Fruit fly (Drosophila melanogaster) whole organism, embryonic: ENCODE measurements around the gene Creld.
A peak's percentile ranks its signal among the peaks of the same experiment; 100 is the strongest.

Source experiments
- Abd-B ChIP-seq: fragments of 200-800 bp; sonication (Bioruptor generic); optimal IDR thresholded peaks from 2 replicates; lab custom pipeline; 2018; ENCODE audit warnings: missing biosample characterization, mild to moderate bottlenecking, missing genetic modification characterization, moderate library complexity
- Atf6 ChIP-seq: fragments of 200-800 bp; sonication (Bioruptor generic); IDR thresholded peaks from 2 replicates; pipeline ENCODE4 v1.3.6; 2022; ENCODE audit warnings: missing biosample characterization, missing genetic modification characterization
- CG1024 ChIP-seq: fragments of 200-800 bp; sonication (Bioruptor generic); IDR thresholded peaks from 2 replicates; pipeline ENCODE4 v1.3.6; 2022; ENCODE audit warnings: missing biosample characterization, missing genetic modification characterization
- CG10366 ChIP-seq: fragments of 200-800 bp; sonication (Bioruptor generic); IDR thresholded peaks from 2 replicates; pipeline ENCODE4 v1.3.6; 2022; ENCODE audit warnings: missing biosample characterization, missing genetic modification characterization
- CG12236 ChIP-seq: fragments of 200-800 bp; sonication (Bioruptor generic); optimal IDR thresholded peaks from 2 replicates; lab custom pipeline; 2016; ENCODE audit warnings: missing biosample characterization, missing genetic modification characterization
- CG13894 ChIP-seq: fragments of 200-800 bp; sonication (Bioruptor generic); optimal IDR thresholded peaks from 3 replicates; lab custom pipeline; 2018; ENCODE audit warnings: missing biosample characterization, mild to moderate bottlenecking, missing genetic modification characterization, moderate library complexity
- CG14014 ChIP-seq: fragments of 200-800 bp; sonication (Bioruptor generic); IDR thresholded peaks from 2 replicates; pipeline ENCODE4 v1.3.6; 2022; ENCODE audit warnings: missing biosample characterization, missing genetic modification characterization
- CG17385 ChIP-seq: fragments of 200-800 bp; sonication (Bioruptor generic); optimal IDR thresholded peaks from 3 replicates; lab custom pipeline; 2018; ENCODE audit warnings: missing biosample characterization, mild to moderate bottlenecking, missing genetic modification characterization
- CG17568 ChIP-seq: fragments of 200-800 bp; sonication (Bioruptor generic); optimal IDR thresholded peaks from 2 replicates; lab custom pipeline; 2018; ENCODE audit warnings: missing biosample characterization, mild to moderate bottlenecking, missing genetic modification characterization, moderate library complexity
- CG18011 ChIP-seq: fragments of 200-800 bp; sonication (Bioruptor generic); optimal IDR thresholded peaks from 2 replicates; lab custom pipeline; 2017; ENCODE audit warnings: missing biosample characterization, missing genetic modification characterization, mild to moderate bottlenecking, moderate library complexity, missing genotype
- CG18476 ChIP-seq: fragments of 200-800 bp; sonication (Bioruptor generic); optimal IDR thresholded peaks from 2 replicates; lab custom pipeline; 2016; ENCODE audit warnings: missing biosample characterization, mild to moderate bottlenecking, missing genetic modification characterization
- CG2120 ChIP-seq: fragments of 200-800 bp; sonication (Bioruptor generic); optimal IDR thresholded peaks from 3 replicates; lab custom pipeline; 2016; ENCODE audit warnings: missing biosample characterization, missing genetic modification characterization
- CG2889 ChIP-seq: fragments of 200-800 bp; sonication (Bioruptor generic); IDR thresholded peaks from 3 replicates; pipeline ENCODE4 v1.3.6; 2022; ENCODE audit warnings: missing biosample characterization, missing genetic modification characterization
- CG3726 ChIP-seq: fragments of 200-800 bp; sonication (Bioruptor generic); IDR thresholded peaks from 3 replicates; pipeline ENCODE4, ENCODE4 v1.3.6; 2022; ENCODE audit warnings: missing biosample characterization, missing genetic modification characterization
- CG4707 ChIP-seq: fragments of 200-800 bp; sonication (Bioruptor generic); optimal IDR thresholded peaks from 2 replicates; lab custom pipeline; 2018; ENCODE audit warnings: missing biosample characterization, mild to moderate bottlenecking, missing genetic modification characterization, moderate library complexity
- CG4854 ChIP-seq: fragments of 200-800 bp; sonication (Bioruptor generic); optimal IDR thresholded peaks from 2 replicates; lab custom pipeline; 2016; ENCODE audit warnings: missing biosample characterization, missing genetic modification characterization, inconsistent platforms
- CG8290 ChIP-seq, 3 experiments: fragments of 200-800 bp; sonication (Bioruptor generic); optimal IDR thresholded peaks; 2 replicates each; lab custom pipeline; 2016 to 2019; ENCODE audit warnings: missing biosample characterization in 3 of 3, missing genetic modification characterization in 3 of 3, mild to moderate bottlenecking in 2 of 3, moderate library complexity in 1 of 3
- CG8765 ChIP-seq: fragments of 200-800 bp; sonication (Bioruptor generic); IDR thresholded peaks from 2 replicates; pipeline ENCODE4 v1.3.6; 2022; ENCODE audit warnings: missing biosample characterization, missing genetic modification characterization
- D ChIP-seq, 2 experiments: fragments of 200-800 bp in 1 of 2; fragments of >200 bp in 1 of 2; sonication (Bioruptor generic) in 1 of 2; optimal IDR thresholded peaks; 2 replicates in 1 of 2; 3 replicates in 1 of 2; lab custom pipeline; 2017; ENCODE audit warnings: mild to moderate bottlenecking in 1 of 2, missing biosample characterization in 1 of 2, missing genetic modification characterization in 1 of 2, missing genetic modification reagents in 1 of 2
- Hr51 ChIP-seq, 2 experiments: fragments of 200-800 bp; sonication (Bioruptor generic); optimal IDR thresholded peaks; 2 replicates in 1 of 2; 3 replicates in 1 of 2; lab custom pipeline; 2016 to 2018; ENCODE audit warnings: missing biosample characterization in 2 of 2, missing genetic modification characterization in 2 of 2, mild to moderate bottlenecking in 1 of 2, moderate library complexity in 1 of 2
- Lim3 ChIP-seq: fragments of 200-800 bp; sonication (Bioruptor generic); IDR thresholded peaks from 2 replicates; pipeline ENCODE4 v1.3.6; 2022; ENCODE audit warnings: missing biosample characterization, missing genetic modification characterization
- NC2α ChIP-seq: fragments of 200-800 bp; sonication (Bioruptor generic); optimal IDR thresholded peaks from 2 replicates; lab custom pipeline; 2016; ENCODE audit warnings: missing biosample characterization, missing genetic modification characterization
- Usf ChIP-seq: fragments of 200-800 bp; sonication (Bioruptor generic); optimal IDR thresholded peaks from 2 replicates; lab custom pipeline; 2017; ENCODE audit warnings: missing genotype, missing biosample characterization, missing genetic modification characterization
- Vsx1 ChIP-seq: fragments of 200-800 bp; sonication (Bioruptor generic); optimal IDR thresholded peaks from 2 replicates; lab custom pipeline; 2017; ENCODE audit warnings: missing biosample characterization, mild to moderate bottlenecking, missing genetic modification characterization, missing genetic modification reagents
- YL-1 ChIP-seq: fragments of 200-800 bp; sonication (Bioruptor generic); optimal IDR thresholded peaks from 3 replicates; lab custom pipeline; 2017; ENCODE audit warnings: missing biosample characterization, mild to moderate bottlenecking, missing genetic modification characterization
- abd-A ChIP-seq: fragments of 200-800 bp; sonication (Bioruptor generic); optimal IDR thresholded peaks from 3 replicates; lab custom pipeline; 2019; ENCODE audit warnings: missing biosample characterization, mild to moderate bottlenecking, missing genetic modification characterization, moderate library complexity
- ara ChIP-seq: fragments of 200-800 bp; sonication (Bioruptor generic); IDR thresholded peaks from 2 replicates; pipeline ENCODE4 v1.3.6; 2022; ENCODE audit warnings: missing biosample characterization, missing genetic modification characterization
- bsh ChIP-seq, 2 experiments: fragments of 200-800 bp; sonication (Bioruptor generic); optimal IDR thresholded peaks; 2 replicates each; lab custom pipeline; 2017 to 2018; ENCODE audit warnings: mild to moderate bottlenecking in 2 of 2, missing biosample characterization in 2 of 2, missing genetic modification characterization in 2 of 2, moderate library complexity in 1 of 2
- crp ChIP-seq, 2 experiments: fragments of 200-800 bp; sonication (Bioruptor generic); optimal IDR thresholded peaks; 2 replicates in 1 of 2; 3 replicates in 1 of 2; lab custom pipeline; 2017; ENCODE audit warnings: missing biosample characterization in 2 of 2, missing genetic modification characterization in 2 of 2, mild to moderate bottlenecking in 1 of 2, moderate library complexity in 1 of 2
- cwo ChIP-seq: fragments of 200-800 bp; sonication (Bioruptor generic); optimal IDR thresholded peaks from 3 replicates; lab custom pipeline; 2017; ENCODE audit warnings: missing biosample characterization, missing genetic modification characterization, mild to moderate bottlenecking, moderate library complexity, missing genetic modification reagents
- da ChIP-seq: fragments of 200-800 bp; sonication (Bioruptor generic); optimal IDR thresholded peaks from 2 replicates; lab custom pipeline; 2016; ENCODE audit warnings: missing biosample characterization, missing genetic modification characterization
- disco-r ChIP-seq: fragments of 200-800 bp; sonication (Bioruptor generic); optimal IDR thresholded peaks from 2 replicates; lab custom pipeline; 2016; ENCODE audit warnings: missing biosample characterization, missing genetic modification characterization
- eve ChIP-seq, 2 experiments: fragments of >200 bp; optimal IDR thresholded peaks; 2 replicates each; lab custom pipeline; 2017; ENCODE audit warnings: missing biosample characterization in 2 of 2, missing genetic modification characterization in 2 of 2
- ftz-f1 ChIP-seq: fragments of 200-800 bp; sonication (Bioruptor generic); optimal IDR thresholded peaks from 2 replicates; lab custom pipeline; 2016; ENCODE audit warnings: missing biosample characterization, missing genetic modification characterization
- jumu ChIP-seq: fragments of 200-800 bp; sonication (Bioruptor generic); optimal IDR thresholded peaks from 3 replicates; lab custom pipeline; 2016; ENCODE audit warnings: missing biosample characterization, missing genetic modification characterization
- kni ChIP-seq: fragments of 200-800 bp; sonication (Bioruptor generic); optimal IDR thresholded peaks from 3 replicates; lab custom pipeline; 2017; ENCODE audit warnings: mild to moderate bottlenecking, missing biosample characterization, missing genetic modification reagents, missing genetic modification characterization
- lola ChIP-seq, 3 experiments: fragments of >200 bp in 2 of 3; fragments of 200-800 bp in 1 of 3; sonication (Bioruptor generic) in 1 of 3; optimal IDR thresholded peaks; 2 replicates each; lab custom pipeline; 2017 to 2019; ENCODE audit warnings: missing biosample characterization in 3 of 3, missing genetic modification characterization in 3 of 3, mild to moderate bottlenecking in 1 of 3, moderate library complexity in 1 of 3
- pan ChIP-seq, 4 experiments: fragments of >200 bp in 3 of 4; fragments of 200-800 bp in 1 of 4; sonication (Bioruptor generic) in 1 of 4; optimal IDR thresholded peaks in 3 of 4; IDR thresholded peaks in 1 of 4; 2 replicates each; pipeline versions ENCODE4 v1.3.6 to Lab custom; 2017 to 2022; ENCODE audit warnings: missing biosample characterization in 2 of 4, missing genetic modification characterization in 2 of 4, mixed read lengths in 1 of 4
- pb ChIP-seq: fragments of 200-800 bp; sonication (Bioruptor generic); optimal IDR thresholded peaks from 3 replicates; lab custom pipeline; 2016; ENCODE audit warnings: missing biosample characterization, missing genetic modification characterization
- pfk ChIP-seq: fragments of 200-800 bp; sonication (Bioruptor generic); optimal IDR thresholded peaks from 2 replicates; lab custom pipeline; 2018; ENCODE audit warnings: missing biosample characterization, mild to moderate bottlenecking, missing genetic modification characterization, moderate library complexity
- pnt ChIP-seq: fragments of 200-800 bp; sonication (Bioruptor generic); optimal IDR thresholded peaks from 3 replicates; lab custom pipeline; 2016; ENCODE audit warnings: missing biosample characterization, missing genetic modification characterization
- ro ChIP-seq: fragments of 200-800 bp; sonication (Bioruptor generic); IDR thresholded peaks from 2 replicates; pipeline ENCODE4 v1.3.6; 2022; ENCODE audit warnings: missing biosample characterization, missing genetic modification characterization
- row ChIP-seq: fragments of 200-800 bp; sonication (Bioruptor generic); IDR thresholded peaks from 3 replicates; pipeline ENCODE4 v1.3.6; 2022; ENCODE audit warnings: missing biosample characterization, missing genetic modification characterization
- sqz ChIP-seq: fragments of 200-800 bp; sonication (Bioruptor generic); optimal IDR thresholded peaks from 3 replicates; lab custom pipeline; 2018; ENCODE audit warnings: missing biosample characterization, mild to moderate bottlenecking, missing genetic modification characterization
- twi ChIP-seq: fragments of 200-800 bp; optimal IDR thresholded peaks from 2 replicates; lab custom pipeline; 2019; ENCODE audit warnings: missing biosample characterization, mild to moderate bottlenecking, missing genetic modification characterization, moderate library complexity

Creld gene

dm6 chr2L:72752-73435, 29.3 kb upstream of the Creld start (continued):
- no peak for TF ChIP-seq CG1024 (GFP tag; lab: Robert Waterston, UW)
- peak; percentile 94 for TF ChIP-seq CG10366 (GFP tag; lab: Robert Waterston, UW)
- TF ChIP-seq jumu (GFP tag; lab: Kevin White, UChicago), result no peak
- TF ChIP-seq YL-1 (GFP tag; lab: Kevin White, UChicago), result no peak
- TF ChIP-seq CG3726 (GFP tag; lab: Robert Waterston, UW), result no peak
- no peak for TF ChIP-seq pnt (GFP tag; lab: Kevin White, UChicago)
- TF ChIP-seq Usf (GFP tag; lab: Kevin White, UChicago), result no peak
- TF ChIP-seq CG17385, result no peak
- TF ChIP-seq lola (GFP tag; optimal IDR thresholded peaks at IDR 0.05; lab: Kevin White, UChicago), result no peak
- peak; percentile 91 for TF ChIP-seq CG8290 (GFP tag; optimal IDR thresholded peaks at IDR 0.05; lab: Kevin White, UChicago)
- peak in 1 of 2 experiments; percentile 79 for TF ChIP-seq CG8290 (tag; optimal IDR thresholded peaks at IDR 0.05; lab: Kevin White, UChicago)
- no peak for TF ChIP-seq disco-r (GFP tag; lab: Kevin White, UChicago)
- TF ChIP-seq pb (GFP tag; lab: Kevin White, UChicago), result peak; percentile 12
- no peak for TF ChIP-seq CG4707 (GFP tag; lab: Kevin White, UChicago)
- no peak for TF ChIP-seq CG17568 (GFP tag; lab: Kevin White, UChicago)
- no peak for TF ChIP-seq CG8765 (GFP tag; lab: Robert Waterston, UW)
- peak in 1 of 2 experiments; percentile 6 for TF ChIP-seq Hr51 (GFP tag; optimal IDR thresholded peaks at IDR 0.05; lab: Kevin White, UChicago)

dm6 chr2L:73760-74388, 28.3 kb upstream of the Creld start:
- TF ChIP-seq abd-A (tag; lab: Kevin White, UChicago) (peak; percentile 18), CG13894 (peak; percentile 59), CG18011 (GFP tag; lab: Kevin White, UChicago) (no peak), sqz (GFP tag; lab: Kevin White, UChicago) (no peak), Lim3 (GFP tag; lab: Robert Waterston, UW) (no peak), Abd-B (GFP tag; lab: Kevin White, UChicago) (no peak), CG4854 (no peak), ara (GFP tag; lab: Robert Waterston, UW) (no peak), pan (optimal IDR thresholded peaks at IDR 0.05; lab: Kevin White, UChicago) (no peak), pan (GFP tag; optimal IDR thresholded peaks at IDR 0.05 in 1 of 2, IDR thresholded peaks at IDR 0.05 in 1 of 2) (no peak), crp (GFP tag; optimal IDR thresholded peaks at IDR 0.05; lab: Kevin White, UChicago) (peak in 1 of 2 experiments; percentile 54), CG18476 (GFP tag; lab: Kevin White, UChicago) (no peak), cwo (GFP tag; lab: Kevin White, UChicago) (peak; percentile 9), bsh (GFP tag; optimal IDR thresholded peaks at IDR 0.05; lab: Kevin White, UChicago) (no peak), row (GFP tag; lab: Robert Waterston, UW) (no peak), CG2120 (GFP tag; lab: Kevin White, UChicago) (peak; percentile 18), CG2889 (GFP tag; lab: Robert Waterston, UW) (no peak), twi (tag; lab: Kevin White, UChicago) (no peak), CG14014 (GFP tag; lab: Robert Waterston, UW) (no peak), kni (GFP tag; lab: Kevin White, UChicago) (no peak), D (optimal IDR thresholded peaks at IDR 0.05; lab: Kevin White, UChicago) (no peak), D (GFP tag; optimal IDR thresholded peaks at IDR 0.05; lab: Kevin White, UChicago) (no peak), da (GFP tag; lab: Kevin White, UChicago) (no peak), ftz-f1 (GFP tag; lab: Kevin White, UChicago) (no peak), CG12236 (GFP tag; lab: Kevin White, UChicago) (no peak), Atf6 (GFP tag; lab: Robert Waterston, UW) (no peak), eve (GFP tag; optimal IDR thresholded peaks at IDR 0.05; lab: Kevin White, UChicago) (peak in 1 of 2 experiments; percentile 26), pfk (GFP tag; lab: Kevin White, UChicago) (no peak), Vsx1 (GFP tag; lab: Kevin White, UChicago) (no peak), NC2α (GFP tag; lab: Kevin White, UChicago) (no peak), CG1024 (GFP tag; lab: Robert Waterston, UW) (no peak), ro (GFP tag; lab: Robert Waterston, UW) (no peak)
